Fruit fly (Drosophila melanogaster) Kc167 (cell line): ENCODE results near the gene CG10348.

Experiments used
- Myc ChIP-seq: fragments of >200 bp; optimal IDR thresholded peaks from 2 replicates; lab custom pipeline; 2017; ENCODE audit warnings: missing external identifiers
- Sin3A ChIP-seq: fragments of >200 bp; optimal IDR thresholded peaks from 2 replicates; lab custom pipeline; 2018; ENCODE audit warnings: missing external identifiers
- h ChIP-seq: fragments of >200 bp; optimal IDR thresholded peaks from 3 replicates; lab custom pipeline; 2018; ENCODE audit warnings: missing external identifiers
- insv ChIP-seq: fragments of >200 bp; optimal IDR thresholded peaks from 3 replicates; lab custom pipeline; 2018; ENCODE audit warnings: missing external identifiers
- psq ChIP-seq: fragments of >200 bp; optimal IDR thresholded peaks from 2 replicates; lab custom pipeline; 2017; ENCODE audit warnings: missing external identifiers
- ttk ChIP-seq: sonication (Bioruptor generic); optimal IDR thresholded peaks from 2 replicates; lab custom pipeline; 2017; ENCODE audit warnings: missing external identifiers

The CG10348 gene

DNA sequence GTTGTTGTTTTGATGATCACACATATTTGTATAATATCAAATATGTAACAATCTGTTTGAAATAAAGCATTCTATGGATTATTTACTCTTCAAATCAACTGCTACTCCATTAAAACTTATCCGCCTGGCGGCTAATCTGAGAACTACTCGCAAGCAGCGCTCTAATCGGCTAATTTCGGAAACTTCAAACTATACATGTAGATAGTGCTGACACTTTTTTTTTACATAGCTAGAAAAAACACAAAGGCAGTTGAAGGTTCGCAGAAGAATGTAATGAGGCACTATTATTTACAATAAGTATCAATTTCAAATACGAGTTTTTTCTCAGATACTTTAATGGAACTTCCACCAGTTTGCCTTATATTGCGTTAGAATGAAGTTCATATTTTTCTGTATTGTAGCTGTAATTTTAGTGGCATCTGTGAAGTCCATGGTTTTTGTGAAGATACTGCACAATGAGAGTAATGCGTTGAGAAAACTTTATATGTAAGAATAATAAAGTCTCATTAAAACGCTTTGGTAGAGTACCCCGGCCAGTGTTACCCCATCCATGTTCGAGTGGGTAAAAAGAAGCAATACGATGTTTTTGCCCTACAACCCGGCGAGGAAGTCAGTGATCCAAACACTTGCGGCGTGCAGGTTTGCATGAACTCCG is 66.2 kb downstream of the CG10348 start:
- TF ChIP-seq h (no peak), insv (no peak), Sin3A (lab: Kevin White, UChicago) (no peak), psq (no peak), ttk (lab: Kevin White, UChicago) (no peak), Myc (lab: Kevin White, UChicago) (no peak)

DNA sequence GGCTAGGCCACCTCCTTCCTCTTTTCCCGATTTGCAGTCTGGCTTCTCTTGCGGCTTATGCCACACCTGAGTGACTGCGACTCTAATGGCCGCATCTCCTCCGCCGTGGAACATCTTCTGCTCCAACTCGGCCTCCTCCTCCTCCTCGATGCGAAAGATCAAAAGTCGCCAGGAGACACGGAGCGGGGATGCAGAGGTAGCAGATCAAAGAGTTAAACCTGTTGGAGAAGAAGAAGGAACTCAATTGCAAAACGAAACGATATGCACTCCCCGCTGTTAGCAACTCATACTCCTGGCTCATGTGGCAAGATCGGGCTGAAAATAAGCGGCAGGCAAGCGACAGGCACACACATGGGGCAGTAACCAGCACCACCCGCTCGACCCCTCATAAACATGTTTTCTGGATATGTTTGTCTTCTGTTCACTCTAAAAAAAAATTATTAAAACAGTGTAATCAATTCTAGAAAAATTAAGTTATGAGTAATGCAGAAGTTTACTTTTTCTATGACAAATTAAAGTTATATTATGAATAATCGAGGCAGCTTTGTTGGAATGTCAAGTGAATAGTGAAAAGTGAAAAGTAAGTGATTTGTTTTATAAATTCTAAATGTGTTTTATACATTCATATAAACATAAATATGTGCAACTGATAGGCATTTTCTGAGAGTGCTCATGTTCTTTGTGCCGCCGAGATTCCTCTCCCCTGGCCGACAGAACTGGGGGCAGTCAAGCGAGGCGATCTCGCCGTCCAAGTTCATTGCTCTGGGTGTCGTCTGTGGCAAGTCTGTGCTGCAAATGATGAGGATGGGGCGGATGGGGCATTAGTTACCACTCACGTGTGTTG is 67.4 kb downstream of the CG10348 start:
- TF ChIP-seq insv, result no peak
- no peak for TF ChIP-seq Sin3A (lab: Kevin White, UChicago)
- TF ChIP-seq psq, result no peak
- no peak for TF ChIP-seq Myc (lab: Kevin White, UChicago)
- no peak for TF ChIP-seq h
- no peak for TF ChIP-seq ttk (lab: Kevin White, UChicago)
